Worm (Caenorhabditis elegans): Measurements from ENCODE around the gene F16G10.8.

The F16G10.8 gene

ce11 chrII:2383334-2383733 lies at the start of gene F16G10.8:
TSS of gene F16G10.8 (minus strand) at chrII:2383434.
- no peak for TF ChIP-seq lin-40 (tag; optimal IDR thresholded peaks at IDR 0.05)
- TF ChIP-seq B0336.3 (GFP tag; IDR thresholded peaks at IDR 0.05) = no peak
- no peak for TF ChIP-seq ZK185.1 (tag; optimal IDR thresholded peaks at IDR 0.05; ENCODE audit: poor library complexity, severe bottlenecking)
- no peak for TF ChIP-seq pbrm-1 (GFP tag; IDR thresholded peaks at IDR 0.05)
- TF ChIP-seq hlh-26 (GFP tag; conservative IDR thresholded peaks at IDR 0.05) = no peak
- no peak for TF ChIP-seq nhr-27 (tag; optimal IDR thresholded peaks at IDR 0.05)
- TF ChIP-seq snpc-4 (GFP tag; optimal IDR thresholded peaks at IDR 0.05) = no peak
- no peak for TF ChIP-seq snpc-4 (tag; optimal IDR thresholded peaks at IDR 0.05)
- TF ChIP-seq lsy-27 (tag; optimal IDR thresholded peaks at IDR 0.05; ENCODE audit: borderline replicate concordance, insufficient read depth) = no peak
- no peak for TF ChIP-seq F33H1.4 (GFP tag; IDR thresholded peaks at IDR 0.05)
- TF ChIP-seq cebp-2 (GFP tag; IDR thresholded peaks at IDR 0.05) = no peak
- no peak for TF ChIP-seq nfyb-1 (GFP tag; IDR thresholded peaks at IDR 0.05)
- TF ChIP-seq madf-6 (GFP tag; IDR thresholded peaks at IDR 0.05) = no peak
- TF ChIP-seq nfya-1 (tag; optimal IDR thresholded peaks at IDR 0.05; ENCODE audit: borderline replicate concordance, insufficient read depth) = no peak
- no peak for TF ChIP-seq K12H6.12 (tag; optimal IDR thresholded peaks at IDR 0.05)
- TF ChIP-seq egl-18 (GFP tag; IDR thresholded peaks at IDR 0.05) = no peak
- no peak for TF ChIP-seq ztf-3 (GFP tag; optimal IDR thresholded peaks at IDR 0.05)
- TF ChIP-seq mel-28 (tag; optimal IDR thresholded peaks at IDR 0.05; ENCODE audit: borderline replicate concordance) = no peak
- no peak for TF ChIP-seq snpc-1.1 (tag; optimal IDR thresholded peaks at IDR 0.05; ENCODE audit: insufficient read depth)

ce11 chrII:2431972-2432371 lies 48.7 kb upstream of the F16G10.8 start, which contains the start of gene ceh-86:
TSS of gene ceh-86 (minus strand) at chrII:2432072.
- TF ChIP-seq F49E8.2 (tag; optimal IDR thresholded peaks at IDR 0.05; ENCODE audit: insufficient read depth) = no peak
- no peak for TF ChIP-seq C06A6.2 (GFP tag; conservative IDR thresholded peaks at IDR 0.05)
- TF ChIP-seq nfya-2 (GFP tag; IDR thresholded peaks at IDR 0.05) = no peak
- no peak for TF ChIP-seq madf-6 (GFP tag; IDR thresholded peaks at IDR 0.05)
- no peak for TF ChIP-seq die-1 (tag; optimal IDR thresholded peaks at IDR 0.05)
- no peak for TF ChIP-seq B0035.1 (tag; optimal IDR thresholded peaks at IDR 0.05)
- TF ChIP-seq egl-44 (GFP tag; IDR thresholded peaks at IDR 0.05) = no peak
- no peak for TF ChIP-seq F39B2.1 (GFP tag; IDR thresholded peaks at IDR 0.05)

- no peak for TF ChIP-seq tlf-1 (GFP tag; optimal IDR thresholded peaks at IDR 0.05)
- no peak for TF ChIP-seq athp-1 (tag; optimal IDR thresholded peaks at IDR 0.05)
- TF ChIP-seq nhr-120 (GFP tag; IDR thresholded peaks at IDR 0.05) = no peak
- no peak for TF ChIP-seq Y67H2A.10 (GFP tag; conservative IDR thresholded peaks at IDR 0.05)
- TF ChIP-seq F22D6.2 (tag; optimal IDR thresholded peaks at IDR 0.05) = no peak
- TF ChIP-seq F37B4.10 (GFP tag; IDR thresholded peaks at IDR 0.05) = no peak
- TF ChIP-seq F55B11.4 (tag; optimal IDR thresholded peaks at IDR 0.05; ENCODE audit: borderline replicate concordance, insufficient read depth) = no peak
- no peak for TF ChIP-seq fkh-3 (tag; optimal IDR thresholded peaks at IDR 0.05)
- no peak for TF ChIP-seq ztf-26 (tag; optimal IDR thresholded peaks at IDR 0.05)
- no peak for TF ChIP-seq chd-7 (tag; optimal IDR thresholded peaks at IDR 0.05)
- TF ChIP-seq Y53F4B.3 (GFP tag; IDR thresholded peaks at IDR 0.05) = no peak
- TF ChIP-seq lsl-1 (GFP tag; optimal IDR thresholded peaks at IDR 0.05) = no peak
- TF ChIP-seq rpc-1 (optimal IDR thresholded peaks at IDR 0.05) = no peak
- TF ChIP-seq rpc-1 (tag; optimal IDR thresholded peaks at IDR 0.05) = no peak
- no peak for TF ChIP-seq nhr-179 (tag; optimal IDR thresholded peaks at IDR 0.05)
- TF ChIP-seq rcor-1 (GFP tag; IDR thresholded peaks at IDR 0.05) = no peak
Observed at ce11 chrII:2422427-2422826, 39.2 kb upstream of the F16G10.8 start.

All from whole organism, young adult.